Fruit fly (Drosophila melanogaster): ENCODE measurements around the gene CG9391.

DNA sequence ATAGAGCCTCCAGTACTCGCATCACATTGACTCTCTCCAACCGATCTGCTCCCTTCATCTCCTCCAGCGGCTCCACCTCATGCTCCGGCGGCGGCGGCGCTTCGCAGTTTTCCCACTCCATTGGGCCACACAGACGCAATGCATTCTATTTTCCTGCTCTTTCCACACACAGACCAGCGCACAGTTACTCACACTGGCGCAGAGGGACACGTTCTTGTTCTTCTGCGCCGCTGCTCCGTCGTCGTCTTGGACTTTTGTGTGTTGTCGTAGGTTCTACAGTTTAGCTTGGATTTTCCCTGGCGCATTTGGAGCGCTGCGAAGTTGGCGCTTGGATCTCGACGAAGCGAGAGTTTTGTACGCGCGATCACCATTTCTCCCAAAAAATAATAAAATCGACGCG is 41.8 kb downstream of the CG9391 start, which contains the start of gene Eip78C:
- TF ChIP-seq CG11762 (GFP tag; optimal IDR thresholded peaks at IDR 0.05; ENCODE audit: insufficient read depth), result no peak
- no peak for TF ChIP-seq CG32006 (GFP tag; optimal IDR thresholded peaks at IDR 0.05)
- TF ChIP-seq Ets96B (tag; optimal IDR thresholded peaks at IDR 0.05), result no peak
- TF ChIP-seq CG1621 (tag; optimal IDR thresholded peaks at IDR 0.05), result no peak
- TF ChIP-seq OdsH (GFP tag; optimal IDR thresholded peaks at IDR 0.05), result no peak
- no peak for TF ChIP-seq CG11294 (GFP tag; IDR thresholded peaks at IDR 0.05)

Data from whole organism, prepupa.